Worm (Caenorhabditis elegans): ENCODE results near the gene ddo-3.
A peak's percentile ranks its signal among the peaks of the same experiment; 100 is the strongest.

Gene ddo-3

DNA sequence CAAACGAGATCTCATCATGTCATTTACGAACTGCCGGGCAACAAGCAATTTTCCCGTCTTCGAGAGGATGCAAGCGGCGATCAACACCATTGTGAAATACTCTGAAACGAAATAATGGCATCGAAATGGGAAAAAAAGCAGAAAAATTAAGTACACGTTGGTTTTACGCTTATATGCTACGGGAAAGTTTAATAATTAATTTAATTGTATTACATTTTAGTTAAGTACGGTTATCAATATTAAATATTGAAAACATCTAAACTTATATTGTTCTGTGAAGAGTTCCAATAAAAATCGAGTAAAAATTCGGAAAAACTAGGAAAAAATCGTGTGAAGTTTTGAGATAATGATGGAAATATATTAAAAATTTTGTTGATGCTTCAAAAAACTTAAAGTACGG lies 37.2 kb downstream of the ddo-3 start, which contains the start of gene copd-1:
TSS of gene copd-1 (minus strand) at position 101 of the 400 bp plus-strand sequence.
- TF ChIP-seq dpl-1 (GFP tag; optimal IDR thresholded peaks at IDR 0.05) = no peak
- TF ChIP-seq T07F8.4 (tag; optimal IDR thresholded peaks at IDR 0.05) = no peak
- no peak for TF ChIP-seq Y95B8A.8 (GFP tag; IDR thresholded peaks at IDR 0.05)
- no peak for TF ChIP-seq lin-54 (GFP tag; optimal IDR thresholded peaks at IDR 0.05)
- TF ChIP-seq unc-130 (GFP tag; optimal IDR thresholded peaks at IDR 0.05) = no peak

DNA sequence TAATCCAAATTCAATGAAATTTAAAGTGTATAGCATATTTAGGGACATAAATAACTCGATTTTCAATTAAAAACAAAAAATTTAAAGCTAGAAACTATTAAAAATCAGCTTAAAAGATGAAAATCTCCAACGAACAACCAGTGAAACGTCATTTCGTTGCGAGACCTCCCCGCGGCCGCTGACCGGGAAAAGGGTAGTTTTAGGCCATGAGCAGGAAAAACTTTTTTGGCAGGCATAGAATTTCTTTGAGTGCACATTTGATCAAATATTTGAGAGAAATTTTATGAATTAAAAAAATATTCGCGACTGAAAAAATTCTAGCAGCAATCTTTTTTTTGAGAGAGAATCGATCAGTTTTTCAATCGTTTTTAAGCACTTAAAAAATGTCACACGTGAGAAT lies 37.7 kb downstream of the ddo-3 start:
- 0 out of 2 replicates have a peak, but pooled peaks have one; percentile 28 for TF ChIP-seq ceh-91 (GFP tag; IDR thresholded peaks at IDR 0.05)
- TF ChIP-seq dox-1 (GFP tag; IDR thresholded peaks at IDR 0.05) = peak; percentile 81
- TF ChIP-seq unc-130 (GFP tag; optimal IDR thresholded peaks at IDR 0.05) = peak; percentile 20
- TF ChIP-seq ztf-28 (GFP tag; IDR thresholded peaks at IDR 0.05) = 0 out of 2 replicates have a peak, but pooled peaks have one; percentile 61
- TF ChIP-seq nhr-80 (tag; optimal IDR thresholded peaks at IDR 0.05) = peak; percentile 39
- no peak for TF ChIP-seq B0336.3 (GFP tag; IDR thresholded peaks at IDR 0.05)
- TF ChIP-seq D2030.7 (GFP tag; IDR thresholded peaks at IDR 0.05) = peak; percentile 40; the same call in 1 of the 2 replicates
- TF ChIP-seq F23B12.7 (tag; optimal IDR thresholded peaks at IDR 0.05; ENCODE audit: insufficient read depth) = peak; percentile 42
- no peak for TF ChIP-seq hmg-20 (GFP tag; IDR thresholded peaks at IDR 0.05)
- TF ChIP-seq F33H1.4 (GFP tag; IDR thresholded peaks at IDR 0.05) = peak; percentile 77
- TF ChIP-seq lin-40 (tag; optimal IDR thresholded peaks at IDR 0.05) = no peak
- TF ChIP-seq C06A6.2 (GFP tag; conservative IDR thresholded peaks at IDR 0.05) = no peak
- TF ChIP-seq B0035.1 (tag; optimal IDR thresholded peaks at IDR 0.05) = no peak
- TF ChIP-seq cebp-1 (GFP tag; IDR thresholded peaks at IDR 0.05) = no peak
- peak; percentile 36 for TF ChIP-seq cebp-1 (tag; optimal IDR thresholded peaks at IDR 0.05)
- TF ChIP-seq let-526 (GFP tag; IDR thresholded peaks at IDR 0.05) = no peak
- peak; percentile 72 for TF ChIP-seq attf-5 (GFP tag; optimal IDR thresholded peaks at IDR 0.05)
- TF ChIP-seq ceh-79 (tag; optimal IDR thresholded peaks at IDR 0.05) = no peak
- peak; percentile 55; the same call in 1 of the 2 replicates for TF ChIP-seq ztf-25 (GFP tag; IDR thresholded peaks at IDR 0.05)
- TF ChIP-seq pbrm-1 (GFP tag; IDR thresholded peaks at IDR 0.05) = no peak
- peak; percentile 85 to 91 for TF ChIP-seq let-607 (tag; optimal IDR thresholded peaks at IDR 0.05)
- TF ChIP-seq snpc-4 (GFP tag; optimal IDR thresholded peaks at IDR 0.05) = no peak
- peak in 1 of 4 experiments; percentile 80 for TF ChIP-seq snpc-4 (tag; optimal IDR thresholded peaks at IDR 0.05)
- no peak for TF ChIP-seq rpc-1 (optimal IDR thresholded peaks at IDR 0.05)
- no peak for TF ChIP-seq rpc-1 (tag; optimal IDR thresholded peaks at IDR 0.05)
- peak; percentile 10 for TF ChIP-seq tbp1 (GFP tag; optimal IDR thresholded peaks at IDR 0.05)
- TF ChIP-seq snpc-1.1 (tag; optimal IDR thresholded peaks at IDR 0.05; ENCODE audit: insufficient read depth) = no peak
- no peak for TF ChIP-seq nhr-27 (tag; optimal IDR thresholded peaks at IDR 0.05)
- no peak for TF ChIP-seq hlh-26 (GFP tag; conservative IDR thresholded peaks at IDR 0.05)
- TF ChIP-seq efl-1 (GFP tag; optimal IDR thresholded peaks at IDR 0.05) = peak; percentile 77
- no peak for TF ChIP-seq F52B5.7 (tag; optimal IDR thresholded peaks at IDR 0.05)
- TF ChIP-seq athp-1 (tag; optimal IDR thresholded peaks at IDR 0.05) = no peak
- no peak for TF ChIP-seq zfh-2 (GFP tag; conservative IDR thresholded peaks at IDR 0.05)
- TF ChIP-seq snpc-3.4 (tag; optimal IDR thresholded peaks at IDR 0.05) = peak; percentile 68
- TF ChIP-seq mcd-1 (GFP tag; IDR thresholded peaks at IDR 0.05) = peak; percentile 59
- peak; percentile 12 for TF ChIP-seq ztf-18 (tag; optimal IDR thresholded peaks at IDR 0.05)
- peak; percentile 34; the same call in 1 of the 2 replicates for TF ChIP-seq ceh-100 (GFP tag; IDR thresholded peaks at IDR 0.05)
- no peak for TF ChIP-seq Y53F4B.3 (GFP tag; IDR thresholded peaks at IDR 0.05)
- peak; percentile 59 for TF ChIP-seq xnd-1 (tag; optimal IDR thresholded peaks at IDR 0.05)
- peak; percentile 4 for TF ChIP-seq ceh-27 (GFP tag; optimal IDR thresholded peaks at IDR 0.05)
- no peak for TF ChIP-seq F55B11.4 (tag; optimal IDR thresholded peaks at IDR 0.05; ENCODE audit: borderline replicate concordance, insufficient read depth)
- TF ChIP-seq lsl-1 (GFP tag; optimal IDR thresholded peaks at IDR 0.05) = peak; percentile 43
- TF ChIP-seq lin-26 (GFP tag; IDR thresholded peaks at IDR 0.05) = no peak
